Fruit fly (Drosophila melanogaster) whole organism, wandering third instar larva: ENCODE results near the gene Ifrd1.

Experiments
- Abd-B ChIP-seq: fragments of >200 bp; optimal IDR thresholded peaks from 2 replicates; lab custom pipeline; 2017; ENCODE audit warnings: missing biosample characterization, missing genetic modification characterization
- CG32264 ChIP-seq: fragments of 200-800 bp; sonication (Bioruptor generic); optimal IDR thresholded peaks from 2 replicates; lab custom pipeline; 2016; ENCODE audit warnings: missing biosample characterization, missing genetic modification characterization
- CG9705 ChIP-seq: fragments of 200-800 bp; sonication (Bioruptor generic); optimal IDR thresholded peaks from 2 replicates; lab custom pipeline; 2018; ENCODE audit warnings: missing biosample characterization, mild to moderate bottlenecking, missing genetic modification characterization
- CrebA ChIP-seq: fragments of 200-800 bp; sonication (Bioruptor generic); optimal IDR thresholded peaks from 2 replicates; lab custom pipeline; 2016; ENCODE audit warnings: missing biosample characterization, mild to moderate bottlenecking, missing genetic modification characterization, borderline replicate concordance
- Dfd ChIP-seq: fragments of >200 bp; optimal IDR thresholded peaks from 2 replicates; lab custom pipeline; 2017; ENCODE audit warnings: missing biosample characterization, missing genetic modification characterization
- Dif ChIP-seq: fragments of 200-275, 200-300 bp; sonication (Bioruptor generic); optimal IDR thresholded peaks from 2 replicates; lab custom pipeline; 2018; ENCODE audit warnings: missing biosample characterization, missing genetic modification characterization; ENCODE audit not compliant: partially characterized antibody
- GATAd ChIP-seq: sonication (Bioruptor generic); optimal IDR thresholded peaks from 2 replicates; lab custom pipeline; 2016; ENCODE audit warnings: missing biosample characterization, missing genetic modification characterization
- HLH106 ChIP-seq: fragments of 200-800 bp; optimal IDR thresholded peaks from 3 replicates; lab custom pipeline; 2019; ENCODE audit warnings: missing biosample characterization, mild to moderate bottlenecking, missing genetic modification characterization, moderate library complexity
- Hnf4 ChIP-seq: fragments of 200-800 bp; sonication (Bioruptor generic); optimal IDR thresholded peaks from 2 replicates; lab custom pipeline; 2016; ENCODE audit warnings: missing biosample characterization, mild to moderate bottlenecking, missing genetic modification characterization
- Hr78 ChIP-seq: fragments of >200 bp; optimal IDR thresholded peaks from 2 replicates; lab custom pipeline; 2017; ENCODE audit warnings: missing biosample characterization, missing genetic modification characterization
- Hr83 ChIP-seq: fragments of 200-300 bp; sonication (Bioruptor generic); optimal IDR thresholded peaks from 2 replicates; lab custom pipeline; 2016; ENCODE audit warnings: missing biosample characterization, mild to moderate bottlenecking, missing genetic modification characterization, moderate library complexity; ENCODE audit not compliant: poor library complexity, severe bottlenecking
- Jra ChIP-seq: sonication (Bioruptor generic); optimal IDR thresholded peaks from 2 replicates; lab custom pipeline; 2016; ENCODE audit warnings: missing biosample characterization, missing genetic modification characterization
- Mio ChIP-seq: sonication (Bioruptor generic); optimal IDR thresholded peaks from 2 replicates; lab custom pipeline; 2016; ENCODE audit warnings: missing biosample characterization, missing genetic modification characterization
- Myc ChIP-seq: fragments of >200 bp; optimal IDR thresholded peaks from 2 replicates; lab custom pipeline; 2017
- N ChIP-seq: fragments of >200 bp; optimal IDR thresholded peaks from 2 replicates; lab custom pipeline; 2018; ENCODE audit warnings: missing biosample characterization, missing external identifiers, missing genetic modification characterization
- OdsH ChIP-seq: fragments of 200-800 bp; sonication (Bioruptor generic); optimal IDR thresholded peaks from 2 replicates; lab custom pipeline; 2016; ENCODE audit warnings: missing biosample characterization, mild to moderate bottlenecking, missing genetic modification characterization
- Rel ChIP-seq, 2 experiments: fragments of 200-800 bp; sonication (Bioruptor generic) in 1 of 2; optimal IDR thresholded peaks; 2 replicates in 1 of 2; 3 replicates in 1 of 2; lab custom pipeline; 2016 to 2019; ENCODE audit warnings: mild to moderate bottlenecking in 2 of 2, missing biosample characterization in 2 of 2, missing genetic modification characterization in 2 of 2, moderate library complexity in 1 of 2
- Sp1 ChIP-seq: fragments of 200-800 bp; sonication (Bioruptor generic); optimal IDR thresholded peaks from 3 replicates; lab custom pipeline; 2019; ENCODE audit warnings: missing biosample characterization, mild to moderate bottlenecking, missing genetic modification characterization, moderate library complexity
- Vsx2 ChIP-seq: fragments of 200-300, 225-300 bp; sonication (Bioruptor generic); optimal IDR thresholded peaks from 2 replicates; lab custom pipeline; 2018; ENCODE audit warnings: missing biosample characterization, missing genetic modification characterization; ENCODE audit not compliant: partially characterized antibody
- br ChIP-seq: fragments of 200-800 bp; sonication (Bioruptor generic); optimal IDR thresholded peaks from 2 replicates; lab custom pipeline; 2016; ENCODE audit warnings: missing biosample characterization, missing genetic modification characterization
- brk ChIP-seq: fragments of 200-800 bp; sonication (Bioruptor generic); optimal IDR thresholded peaks from 2 replicates; lab custom pipeline; 2016; ENCODE audit warnings: missing biosample characterization, mild to moderate bottlenecking, missing genetic modification characterization
- dl ChIP-seq, 2 experiments: fragments of 175-275, 200-275 bp in 1 of 2; fragments of 200-275 bp in 1 of 2; sonication (Bioruptor generic); optimal IDR thresholded peaks; lab custom pipeline; 2018; ENCODE audit warnings: mild to moderate bottlenecking in 2 of 2, missing biosample characterization in 2 of 2, missing genetic modification characterization in 2 of 2, moderate library complexity in 2 of 2; ENCODE audit not compliant: partially characterized antibody in 2 of 2, insufficient read depth in 1 of 2
- dmrt93B ChIP-seq: fragments of 200-800 bp; sonication (Bioruptor generic); optimal IDR thresholded peaks from 2 replicates; lab custom pipeline; 2018; ENCODE audit warnings: missing biosample characterization, mild to moderate bottlenecking, missing genetic modification characterization
- dsf ChIP-seq: sonication (Bioruptor generic); optimal IDR thresholded peaks from 2 replicates; lab custom pipeline; 2016; ENCODE audit warnings: missing biosample characterization, missing genetic modification characterization, borderline replicate concordance
- ey ChIP-seq: fragments of 200-800 bp; sonication (Bioruptor generic); optimal IDR thresholded peaks from 2 replicates; lab custom pipeline; 2016; ENCODE audit warnings: missing biosample characterization, missing genetic modification characterization
- foxo ChIP-seq, 2 experiments: fragments of 200-800 bp; sonication (Bioruptor generic); optimal IDR thresholded peaks; 2 replicates in 1 of 2; 3 replicates in 1 of 2; lab custom pipeline; 2016 to 2017; ENCODE audit warnings: missing biosample characterization in 2 of 2, missing genetic modification characterization in 2 of 2
- fru ChIP-seq: fragments of 200-800 bp; sonication (Bioruptor generic); optimal IDR thresholded peaks from 3 replicates; lab custom pipeline; 2016; ENCODE audit warnings: missing biosample characterization, mild to moderate bottlenecking, missing genetic modification characterization
- h ChIP-seq: fragments of 200-800 bp; sonication (Bioruptor generic); optimal IDR thresholded peaks from 3 replicates; lab custom pipeline; 2016; ENCODE audit warnings: missing biosample characterization, mild to moderate bottlenecking, missing genetic modification characterization
- jim ChIP-seq: fragments of 175-275, 200-325 bp; sonication (Bioruptor generic); optimal IDR thresholded peaks from 2 replicates; lab custom pipeline; 2016; ENCODE audit warnings: missing biosample characterization, mild to moderate bottlenecking, missing genetic modification characterization
- lola ChIP-seq: fragments of >200 bp; optimal IDR thresholded peaks from 2 replicates; lab custom pipeline; 2017; ENCODE audit warnings: missing biosample characterization, missing genetic modification characterization
- pan ChIP-seq: fragments of >200 bp; optimal IDR thresholded peaks from 2 replicates; lab custom pipeline; 2017
- psq ChIP-seq: fragments of 200-800 bp; sonication (Bioruptor generic); optimal IDR thresholded peaks from 3 replicates; lab custom pipeline; 2017; ENCODE audit warnings: missing biosample characterization, mild to moderate bottlenecking, missing genetic modification characterization, moderate library complexity
- rgr ChIP-seq: fragments of 200-800 bp; sonication (Bioruptor generic); optimal IDR thresholded peaks from 3 replicates; lab custom pipeline; 2016; ENCODE audit warnings: missing biosample characterization, mild to moderate bottlenecking, missing genetic modification characterization
- sage ChIP-seq: fragments of 200-800 bp; sonication (Bioruptor generic); optimal IDR thresholded peaks from 2 replicates; lab custom pipeline; 2016; ENCODE audit warnings: missing biosample characterization, mild to moderate bottlenecking, missing genetic modification characterization
- sv ChIP-seq: fragments of 200-800 bp; sonication (Bioruptor generic); optimal IDR thresholded peaks from 3 replicates; lab custom pipeline; 2016; ENCODE audit warnings: missing biosample characterization, missing genetic modification characterization
- tai ChIP-seq: sonication (Bioruptor generic); optimal IDR thresholded peaks from 2 replicates; lab custom pipeline; 2016; ENCODE audit warnings: missing biosample characterization, missing genetic modification characterization
- usp ChIP-seq: fragments of >200 bp; optimal IDR thresholded peaks from 2 replicates; lab custom pipeline; 2017; ENCODE audit warnings: missing biosample characterization, missing genetic modification characterization
- woc ChIP-seq: sonication (Bioruptor generic); optimal IDR thresholded peaks from 2 replicates; lab custom pipeline; 2016; ENCODE audit warnings: missing biosample characterization, mild to moderate bottlenecking, missing genetic modification characterization

Gene Ifrd1

dm6 chr2L:2839850-2840249, 34.4 kb downstream of the Ifrd1 start, which contains the start of gene CG2975:
Gene CG2975 (plus strand): TSS chr2L:2840124.
- no peak for TF ChIP-seq Myc (lab: Kevin White, UChicago)

- TF ChIP-seq dmrt93B (GFP tag; lab: Kevin White, UChicago): no peak
- no peak for TF ChIP-seq dsf
- no peak for TF ChIP-seq sage
- TF ChIP-seq CrebA (GFP tag; lab: Kevin White, UChicago): no peak
- TF ChIP-seq h: no peak
- TF ChIP-seq HLH106 (tag; lab: Kevin White, UChicago): no peak
- no peak for TF ChIP-seq dl (GFP tag; optimal IDR thresholded peaks at IDR 0.05; lab: Kevin White, UChicago; ENCODE audit: insufficient read depth in 1 of 2, partially characterized antibody in 2 of 2)
- no peak for TF ChIP-seq br (GFP tag; lab: Kevin White, UChicago)
- no peak for TF ChIP-seq rgr (GFP tag; lab: Kevin White, UChicago)
- TF ChIP-seq psq (GFP tag; lab: Kevin White, UChicago): no peak
- no peak for TF ChIP-seq N (GFP tag; lab: Kevin White, UChicago)
- TF ChIP-seq woc (GFP tag; lab: Kevin White, UChicago): no peak
- TF ChIP-seq Sp1 (GFP tag; lab: Kevin White, UChicago): no peak
- no peak for TF ChIP-seq CG32264
- TF ChIP-seq Jra (GFP tag; lab: Kevin White, UChicago): no peak
These were observed 36.4 kb downstream of the Ifrd1 start, which contains the start of the genes CG3119 and Cpr23B for dm6 chr2L:2837742-2838461. Gene CG3119 (minus strand): TSS chr2L:2837833. Gene Cpr23B (plus strand): TSS chr2L:2838411.

dm6 chr2L:2830341-2830800, 43.9 kb downstream of the Ifrd1 start:
- TF ChIP-seq Vsx2 (GFP tag; lab: Kevin White, UChicago): no peak
- peak; percentile 76 for TF ChIP-seq woc (GFP tag; lab: Kevin White, UChicago)
- peak; percentile 7 for TF ChIP-seq Rel (GFP tag; optimal IDR thresholded peaks at IDR 0.05; lab: Kevin White, UChicago)
- TF ChIP-seq Rel (tag; optimal IDR thresholded peaks at IDR 0.05; lab: Kevin White, UChicago): peak; percentile 37
- TF ChIP-seq ey (GFP tag; lab: Kevin White, UChicago): peak; percentile 72
- peak; percentile 3 for TF ChIP-seq GATAd (GFP tag; lab: Kevin White, UChicago)
- no peak for TF ChIP-seq usp (GFP tag; lab: Kevin White, UChicago)
- peak; percentile 89 for TF ChIP-seq dmrt93B (GFP tag; lab: Kevin White, UChicago)
- peak; percentile 88 for TF ChIP-seq fru (GFP tag; lab: Kevin White, UChicago)
- peak; percentile 70 for TF ChIP-seq Hnf4
- TF ChIP-seq Hr78 (GFP tag; lab: Kevin White, UChicago): no peak
- no peak for TF ChIP-seq N (GFP tag; lab: Kevin White, UChicago)
- no peak for TF ChIP-seq lola (GFP tag; lab: Kevin White, UChicago)
- TF ChIP-seq Jra (GFP tag; lab: Kevin White, UChicago): no peak
- TF ChIP-seq HLH106 (tag; lab: Kevin White, UChicago): peak; percentile 91
- no peak for TF ChIP-seq Mio (GFP tag; lab: Kevin White, UChicago)
- TF ChIP-seq rgr (GFP tag; lab: Kevin White, UChicago): peak; percentile 81
- peak; percentile 72 for TF ChIP-seq brk (GFP tag; lab: Kevin White, UChicago)
- no peak for TF ChIP-seq pan (lab: Kevin White, UChicago)
- TF ChIP-seq psq (GFP tag; lab: Kevin White, UChicago): peak; percentile 56
- no peak for TF ChIP-seq dl (GFP tag; optimal IDR thresholded peaks at IDR 0.05; lab: Kevin White, UChicago; ENCODE audit: insufficient read depth in 1 of 2, partially characterized antibody in 2 of 2)
- peak; percentile 77 for TF ChIP-seq CG9705 (GFP tag; lab: Kevin White, UChicago)
- TF ChIP-seq CrebA (GFP tag; lab: Kevin White, UChicago): peak; percentile 4
- no peak for TF ChIP-seq jim (GFP tag; lab: Kevin White, UChicago)
- peak; percentile 86 for TF ChIP-seq sv (GFP tag; lab: Kevin White, UChicago)
- no peak for TF ChIP-seq Myc (lab: Kevin White, UChicago)
- no peak for TF ChIP-seq Hr83 (GFP tag; lab: Kevin White, UChicago)
- peak; percentile 83 for TF ChIP-seq h
- peak; percentile 83 for TF ChIP-seq br (GFP tag; lab: Kevin White, UChicago)
- TF ChIP-seq Abd-B (GFP tag; lab: Kevin White, UChicago): no peak
- no peak for TF ChIP-seq Dif (GFP tag; lab: Kevin White, UChicago)
- peak; percentile 89 for TF ChIP-seq OdsH (GFP tag; lab: Kevin White, UChicago)
- TF ChIP-seq foxo (GFP tag; optimal IDR thresholded peaks at IDR 0.05; lab: Kevin White, UChicago): peak in 1 of 2 experiments; percentile 93
- TF ChIP-seq Dfd (GFP tag; lab: Kevin White, UChicago): no peak
- TF ChIP-seq tai (GFP tag; lab: Kevin White, UChicago): peak; percentile 70
- peak; percentile 69 for TF ChIP-seq sage
- peak; percentile 95 for TF ChIP-seq Sp1 (GFP tag; lab: Kevin White, UChicago)
- peak; percentile 17 for TF ChIP-seq dsf
- TF ChIP-seq CG32264: no peak
